Fruit fly (Drosophila melanogaster): ENCODE results near the gene koko.
A peak's percentile ranks its signal among the peaks of the same experiment; 100 is the strongest.

Gene koko

DNA sequence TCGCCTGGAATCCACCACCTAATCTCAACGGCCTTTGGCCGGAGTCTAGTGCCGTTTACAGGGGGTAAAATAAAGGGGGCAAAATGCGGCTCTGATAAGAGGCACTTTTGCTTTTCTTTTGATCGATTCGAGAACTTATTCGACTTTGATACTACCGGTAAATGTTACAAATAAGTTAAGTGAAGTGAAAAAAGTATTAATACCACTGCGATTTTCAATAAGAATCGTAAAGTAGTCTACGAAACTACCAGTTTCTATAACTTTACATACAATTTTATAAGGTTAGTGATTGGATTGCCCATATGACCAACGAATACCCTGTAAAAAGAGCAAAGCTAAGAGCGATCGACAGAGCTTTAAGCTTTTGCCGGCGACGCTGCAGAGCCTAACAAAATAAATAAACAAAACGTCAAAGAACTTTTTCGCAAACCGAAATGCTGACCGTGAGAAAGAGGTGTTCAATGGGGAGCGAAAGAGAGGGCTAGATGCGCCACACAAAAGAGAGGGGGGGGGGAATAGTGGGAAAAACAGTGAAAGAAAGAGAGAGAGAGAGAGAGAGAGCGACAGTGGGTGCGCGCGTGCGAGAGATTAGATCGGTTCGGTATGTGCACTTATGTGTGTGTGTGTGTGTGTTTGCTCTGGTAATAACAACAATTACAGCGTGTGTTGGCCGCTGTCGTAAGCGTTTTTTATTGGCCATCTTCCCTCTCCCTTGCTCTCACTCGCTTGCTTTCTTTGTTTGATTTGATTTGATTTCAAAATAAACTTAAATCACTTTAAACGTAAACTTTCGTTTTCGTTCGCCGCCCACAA is 33.9 kb downstream of the koko start (continued):
- TF ChIP-seq CG10267 (tag; optimal IDR thresholded peaks at IDR 0.05) (peak; percentile 38), Camta (GFP tag; optimal IDR thresholded peaks at IDR 0.05) (peak; percentile 3), CG13424 (tag; optimal IDR thresholded peaks at IDR 0.05) (peak; percentile 45), CG10462 (GFP tag; optimal IDR thresholded peaks at IDR 0.05) (no peak), lilli (GFP tag; optimal IDR thresholded peaks at IDR 0.05) (peak; percentile 81), sd (tag; optimal IDR thresholded peaks at IDR 0.05) (peak; percentile 91), phol (tag; optimal IDR thresholded peaks at IDR 0.05) (peak; percentile 71), CoRest (tag; optimal IDR thresholded peaks at IDR 0.05) (peak; percentile 65), Dbx (GFP tag; IDR thresholded peaks at IDR 0.05) (peak; percentile 50; the same call in 1 of the 3 replicates), knrl (GFP tag; IDR thresholded peaks at IDR 0.05; ENCODE audit: partially characterized antibody) (no peak), HmgZ (tag; optimal IDR thresholded peaks at IDR 0.05) (peak; percentile 26), CG5245 (GFP tag; optimal IDR thresholded peaks at IDR 0.05) (peak; percentile 46), YL-1 (GFP tag; optimal IDR thresholded peaks at IDR 0.05) (peak; percentile 4), CG11456 (GFP tag; IDR thresholded peaks at IDR 0.05) (no peak), CG14667 (GFP tag; IDR thresholded peaks at IDR 0.05) (no peak), CG43689 (GFP tag; IDR thresholded peaks at IDR 0.05) (no peak), CG1602 (GFP tag; optimal IDR thresholded peaks at IDR 0.05) (peak; percentile 43), CG17385 (GFP tag; optimal IDR thresholded peaks at IDR 0.05) (peak; percentile 50), CG15696 (tag; optimal IDR thresholded peaks at IDR 0.05) (no peak), CG16813 (GFP tag; IDR thresholded peaks at IDR 0.05; ENCODE audit: partially characterized antibody) (no peak), CG13624 (GFP tag; optimal IDR thresholded peaks at IDR 0.05) (peak; percentile 47), vvl (GFP tag; IDR thresholded peaks at IDR 0.05) (no peak; the same call in 1 of the 2 replicates), Nf-YB (GFP tag; optimal IDR thresholded peaks at IDR 0.05) (no peak), al (GFP tag; IDR thresholded peaks at IDR 0.05) (no peak), peb (GFP tag; IDR thresholded peaks at IDR 0.05) (no peak), NfI (GFP tag; optimal IDR thresholded peaks at IDR 0.05) (peak; percentile 57), her (GFP tag; optimal IDR thresholded peaks at IDR 0.05) (peak; percentile 21), sug (tag; optimal IDR thresholded peaks at IDR 0.05) (peak; percentile 96), CG11085 (GFP tag; IDR thresholded peaks at IDR 0.05) (no peak), CG3995 (GFP tag; optimal IDR thresholded peaks at IDR 0.05) (peak; percentile 33), CG2116 (GFP tag; optimal IDR thresholded peaks at IDR 0.05) (no peak), dan (GFP tag; IDR thresholded peaks at IDR 0.05) (no peak), CG10366 (GFP tag; IDR thresholded peaks at IDR 0.05) (peak; percentile 40), HHEX (GFP tag; optimal IDR thresholded peaks at IDR 0.05) (peak; percentile 64), Rfx (GFP tag; IDR thresholded peaks at IDR 0.05) (peak; percentile 75), kay (GFP tag; optimal IDR thresholded peaks at IDR 0.05) (peak; percentile 31), Hr78 (GFP tag; optimal IDR thresholded peaks at IDR 0.05) (peak in 1 of 2 experiments; percentile 65), Adf1 (GFP tag; IDR thresholded peaks at IDR 0.05) (peak; percentile 87), CG9797 (GFP tag; optimal IDR thresholded peaks at IDR 0.05) (no peak), Hsf (GFP tag; optimal IDR thresholded peaks at IDR 0.05) (peak; percentile 59), tio (GFP tag; optimal IDR thresholded peaks at IDR 0.05) (peak; percentile 45), so (GFP tag; IDR thresholded peaks at IDR 0.05) (no peak), sqz (GFP tag; optimal IDR thresholded peaks at IDR 0.05) (no peak), CG10431 (GFP tag; optimal IDR thresholded peaks at IDR 0.05) (no peak), CG14710 (tag; optimal IDR thresholded peaks at IDR 0.05) (no peak), CG10979 (tag; optimal IDR thresholded peaks at IDR 0.05) (no peak), tna (GFP tag; IDR thresholded peaks at IDR 0.05; ENCODE audit: partially characterized antibody) (no peak), Ets97D (GFP tag; optimal IDR thresholded peaks at IDR 0.05) (no peak), wek (GFP tag; optimal IDR thresholded peaks at IDR 0.05) (no peak)
